Worm (Caenorhabditis elegans): ENCODE results near the gene gyf-1.

gyf-1 gene

DNA sequence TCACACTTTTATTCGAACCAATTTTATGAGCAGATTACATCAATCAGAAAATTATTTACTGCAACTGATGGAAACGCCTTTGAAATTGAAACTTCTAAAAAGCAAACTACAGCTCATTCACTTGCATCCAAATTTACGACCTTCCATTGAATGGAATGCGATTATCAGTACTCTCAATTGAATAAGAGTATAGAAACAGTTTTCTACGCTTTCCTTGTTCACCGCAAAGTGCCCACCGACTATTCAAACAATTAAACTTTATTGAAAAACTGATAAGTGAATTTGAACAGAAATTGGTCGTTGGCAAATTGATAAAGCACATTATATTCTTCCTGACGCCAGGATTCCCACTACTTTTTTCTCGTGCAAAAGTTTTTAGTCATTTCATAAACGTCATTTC lies 18.1 kb upstream of the gyf-1 start:
- no peak for TF ChIP-seq pros-1 (tag; optimal IDR thresholded peaks at IDR 0.05)
- no peak for TF ChIP-seq ceh-31 (tag; optimal IDR thresholded peaks at IDR 0.05)
- no peak for TF ChIP-seq ets-4 (tag; optimal IDR thresholded peaks at IDR 0.05)
- TF ChIP-seq gmeb-2 (tag; optimal IDR thresholded peaks at IDR 0.05): no peak
- TF ChIP-seq mec-3 (tag; optimal IDR thresholded peaks at IDR 0.05; ENCODE audit: borderline replicate concordance): no peak
- TF ChIP-seq ref-2 (tag; optimal IDR thresholded peaks at IDR 0.05): no peak
- TF ChIP-seq fax-1 (tag; optimal IDR thresholded peaks at IDR 0.05): no peak
- TF ChIP-seq hlh-30 (tag; optimal IDR thresholded peaks at IDR 0.05; ENCODE audit: insufficient read depth): no peak
- TF ChIP-seq ceh-14 (tag; optimal IDR thresholded peaks at IDR 0.05): no peak
- TF ChIP-seq pax-1 (tag; optimal IDR thresholded peaks at IDR 0.05): no peak
- no peak for TF ChIP-seq fkh-10 (GFP tag; optimal IDR thresholded peaks at IDR 0.05)

DNA sequence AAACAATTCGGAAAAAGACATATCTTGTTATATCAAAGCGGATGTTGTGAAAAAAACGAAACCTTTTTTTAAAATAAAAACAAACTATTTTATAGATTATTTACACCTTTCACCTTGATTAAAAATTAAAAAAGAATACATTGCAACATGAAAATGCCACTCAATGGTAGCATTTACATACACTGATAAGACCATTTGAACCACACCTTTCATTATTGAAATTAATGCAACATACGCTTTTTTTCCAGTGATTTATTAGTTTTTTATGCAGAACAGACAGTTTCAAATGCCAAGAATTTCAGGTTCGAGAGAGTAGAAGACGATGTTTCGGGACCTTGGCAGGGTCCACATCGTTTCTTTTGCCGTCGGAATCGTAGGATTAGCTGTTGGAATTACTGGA lies 17.4 kb upstream of the gyf-1 start, which contains the start of gene T19D12.1:
Gene T19D12.1 (plus strand): TSS at position 301 of the 400 bp plus-strand sequence.
- TF ChIP-seq che-1 (tag; optimal IDR thresholded peaks at IDR 0.05): no peak
- no peak for TF ChIP-seq sdc-2 (tag; optimal IDR thresholded peaks at IDR 0.05)
- no peak for TF ChIP-seq hlh-13 (GFP tag; optimal IDR thresholded peaks at IDR 0.05)
- no peak for TF ChIP-seq pha-4 (tag; optimal IDR thresholded peaks at IDR 0.05)
- TF ChIP-seq ets-4 (tag; optimal IDR thresholded peaks at IDR 0.05): no peak
- no peak for TF ChIP-seq dmd-4 (tag; optimal IDR thresholded peaks at IDR 0.05; ENCODE audit: borderline replicate concordance)
- TF ChIP-seq sox-4 (tag; optimal IDR thresholded peaks at IDR 0.05): no peak
- no peak for TF ChIP-seq ceh-30 (tag; optimal IDR thresholded peaks at IDR 0.05)
- no peak for TF ChIP-seq ztf-16 (tag; optimal IDR thresholded peaks at IDR 0.05)
- no peak for TF ChIP-seq ceh-18 (tag; optimal IDR thresholded peaks at IDR 0.05)
- TF ChIP-seq ama-1 (optimal IDR thresholded peaks at IDR 0.05): no peak

- no peak for TF ChIP-seq nhr-11 (tag; optimal IDR thresholded peaks at IDR 0.05)
- no peak for TF ChIP-seq syd-9 (tag; optimal IDR thresholded peaks at IDR 0.05)
- TF ChIP-seq ceh-48 (tag; optimal IDR thresholded peaks at IDR 0.05): no peak
- no peak for TF ChIP-seq ceh-14 (tag; optimal IDR thresholded peaks at IDR 0.05)
- TF ChIP-seq fax-1 (tag; optimal IDR thresholded peaks at IDR 0.05): no peak
- no peak for TF ChIP-seq dve-1 (tag; optimal IDR thresholded peaks at IDR 0.05)
- no peak for TF ChIP-seq sdc-2 (tag; optimal IDR thresholded peaks at IDR 0.05)
These were observed 16.5 kb upstream of the gyf-1 start for ce11 chrII:6667534-6667933.

DNA sequence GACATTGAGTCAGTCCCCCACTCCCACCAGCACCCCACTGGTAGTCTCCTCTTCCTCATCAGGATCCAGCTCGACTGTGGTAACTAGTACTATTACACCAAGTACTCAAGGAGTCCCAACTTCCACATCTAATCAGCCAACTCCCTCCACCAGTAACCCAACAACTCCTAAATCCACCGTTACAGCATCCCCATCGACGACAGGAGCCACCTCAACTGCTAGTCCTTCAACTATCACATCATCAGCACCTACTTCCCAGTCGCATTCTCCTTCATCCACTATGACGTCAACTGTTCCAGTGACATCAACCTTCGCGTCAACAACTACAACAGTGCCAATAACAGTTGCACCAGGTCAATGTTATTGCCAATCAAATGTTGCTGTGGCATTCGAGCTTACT lies 15.5 kb upstream of the gyf-1 start:
- TF ChIP-seq pros-1 (tag; optimal IDR thresholded peaks at IDR 0.05) (no peak), ceh-2 (tag; optimal IDR thresholded peaks at IDR 0.05) (no peak), C08G9.2 (tag; optimal IDR thresholded peaks at IDR 0.05) (no peak), fkh-10 (GFP tag; optimal IDR thresholded peaks at IDR 0.05) (no peak), sdc-2 (tag; optimal IDR thresholded peaks at IDR 0.05) (no peak), ceh-24 (tag; optimal IDR thresholded peaks at IDR 0.05) (no peak), ceh-48 (tag; optimal IDR thresholded peaks at IDR 0.05) (no peak), ceh-14 (tag; optimal IDR thresholded peaks at IDR 0.05) (no peak), K09A11.1 (tag; optimal IDR thresholded peaks at IDR 0.05; ENCODE audit: insufficient read depth) (no peak), ets-4 (tag; optimal IDR thresholded peaks at IDR 0.05) (no peak), F13H6.1 (tag; optimal IDR thresholded peaks at IDR 0.05) (no peak), dmd-4 (tag; optimal IDR thresholded peaks at IDR 0.05; ENCODE audit: borderline replicate concordance) (no peak), pax-1 (tag; optimal IDR thresholded peaks at IDR 0.05) (no peak)

DNA sequence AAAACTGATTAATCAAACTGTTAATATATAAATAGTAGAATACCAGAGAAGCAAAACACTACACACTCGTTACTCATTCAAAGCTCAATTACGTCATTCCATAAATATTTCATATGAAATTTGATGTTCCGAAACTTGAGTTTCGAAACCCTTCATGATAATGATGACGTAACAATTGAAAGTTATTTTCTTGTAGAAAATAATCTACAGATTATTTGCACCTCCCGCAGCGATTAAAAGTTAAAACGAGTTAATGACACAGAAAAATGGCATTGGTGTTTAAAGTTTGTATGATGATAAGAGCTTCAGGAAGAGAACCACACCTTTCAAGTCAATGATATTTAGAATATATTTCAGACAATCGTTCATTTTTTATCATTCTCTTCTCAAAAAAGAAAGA lies 10.1 kb upstream of the gyf-1 start, which contains the start of gene H43E16.1:
Gene H43E16.1 (plus strand): TSS at position 375 of the 400 bp plus-strand sequence.
- TF ChIP-seq C08G9.2 (tag; optimal IDR thresholded peaks at IDR 0.05) (no peak), ref-2 (tag; optimal IDR thresholded peaks at IDR 0.05) (no peak), pha-4 (tag; optimal IDR thresholded peaks at IDR 0.05) (no peak), pros-1 (tag; optimal IDR thresholded peaks at IDR 0.05) (no peak), ceh-6 (GFP tag; optimal IDR thresholded peaks at IDR 0.05) (no peak), F13H6.1 (tag; optimal IDR thresholded peaks at IDR 0.05) (no peak), ceh-2 (tag; optimal IDR thresholded peaks at IDR 0.05) (no peak), ceh-48 (tag; optimal IDR thresholded peaks at IDR 0.05) (no peak), unc-3 (GFP tag; conservative IDR thresholded peaks at IDR 0.05) (no peak), unc-3 (tag; optimal IDR thresholded peaks at IDR 0.05) (no peak), ceh-14 (tag; optimal IDR thresholded peaks at IDR 0.05) (no peak), lim-6 (tag; optimal IDR thresholded peaks at IDR 0.05) (no peak), Y22D7AL.16 (tag; optimal IDR thresholded peaks at IDR 0.05) (no peak), ets-4 (tag; optimal IDR thresholded peaks at IDR 0.05) (no peak), eyg-1 (tag; optimal IDR thresholded peaks at IDR 0.05) (no peak), ama-1 (optimal IDR thresholded peaks at IDR 0.05) (no peak)

All from whole organism, late embryonic.